Worm (Caenorhabditis elegans) whole organism, L3 larva: ENCODE results near the gene C49F5.5.

Experiments
- ZK546.5 ChIP-seq: sonication (generic microtip); optimal IDR thresholded peaks from 2 replicates; lab custom pipeline; 2017; ENCODE audit warnings: missing biosample characterization, missing genetic modification characterization
- aly-2 ChIP-seq: fragments of 150-350 bp; optimal IDR thresholded peaks from 2 replicates; lab custom pipeline; 2014; ENCODE audit warnings: missing biosample characterization, missing genetic modification characterization
- ceh-16 ChIP-seq: sonication (generic microtip); optimal IDR thresholded peaks from 2 replicates; lab custom pipeline; 2017; ENCODE audit warnings: missing biosample characterization, missing genetic modification characterization
- ceh-9 ChIP-seq: sonication (generic microtip); optimal IDR thresholded peaks from 2 replicates; lab custom pipeline; 2018; ENCODE audit warnings: missing biosample characterization, missing genetic modification characterization
- daf-12 ChIP-seq: fragments of 150-350 bp; optimal IDR thresholded peaks from 2 replicates; lab custom pipeline; 2014; ENCODE audit warnings: missing biosample characterization, missing genetic modification reagents, missing genetic modification characterization
- fkh-10 ChIP-seq: sonication (generic microtip); optimal IDR thresholded peaks from 2 replicates; lab custom pipeline; 2017; ENCODE audit warnings: missing biosample characterization, missing genetic modification reagents, missing genetic modification characterization
- mdl-1 ChIP-seq: fragments of 150-350 bp; optimal IDR thresholded peaks from 2 replicates; lab custom pipeline; 2014; ENCODE audit warnings: missing biosample characterization, missing genetic modification characterization
- nhr-28 ChIP-seq: fragments of 150-350 bp; optimal IDR thresholded peaks from 2 replicates; lab custom pipeline; 2014; ENCODE audit warnings: missing biosample characterization, missing genetic modification characterization
- unc-62 ChIP-seq: fragments of 150-350 bp; sonication (generic microtip); optimal IDR thresholded peaks from 4 replicates; lab custom pipeline; 2014; ENCODE audit warnings: missing biosample characterization, missing genetic modification reagents, missing genetic modification characterization

DNA sequence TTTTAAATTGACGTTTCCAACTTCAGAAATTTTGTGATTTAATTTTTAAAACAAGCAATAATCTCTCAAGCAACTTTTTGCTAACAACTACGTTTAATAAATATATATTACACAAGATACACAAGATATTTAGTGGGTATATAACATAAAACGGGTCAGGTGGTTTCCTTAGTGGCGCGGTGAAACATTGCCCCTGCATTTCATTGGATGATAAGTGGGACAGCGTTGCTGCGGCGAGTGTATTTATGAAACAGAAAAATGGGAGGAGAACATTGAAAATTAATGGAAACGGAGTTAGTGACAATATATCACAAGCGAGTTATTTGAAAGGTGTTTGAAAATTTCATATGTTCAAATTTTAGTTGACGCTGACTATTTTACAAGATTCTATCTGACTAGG lies 6.8 kb downstream of the C49F5.5 start:
- no peak for TF ChIP-seq aly-2
- TF ChIP-seq nhr-28 (tag; lab: Kevin White, UChicago) = no peak
- no peak for TF ChIP-seq ceh-16 (tag; lab: Kevin White, UChicago)
- no peak for TF ChIP-seq mdl-1
- TF ChIP-seq daf-12 (tag; lab: Kevin White, UChicago) = no peak
- TF ChIP-seq ZK546.5 (tag; lab: Kevin White, UChicago) = no peak
- no peak for TF ChIP-seq unc-62 (GFP tag; lab: Kevin White, UChicago)
- TF ChIP-seq fkh-10 (GFP tag; lab: Kevin White, UChicago) = no peak
- TF ChIP-seq ceh-9 (tag; lab: Kevin White, UChicago) = no peak
